Fruit fly (Drosophila melanogaster) whole organism, larva: Measurements from ENCODE around the gene CG32801.

Experiments used
- noc ChIP-seq: fragments of 200-800 bp; sonication (Bioruptor generic); optimal IDR thresholded peaks from 3 replicates; lab custom pipeline; 2019; ENCODE audit warnings: missing biosample characterization, mild to moderate bottlenecking, missing genetic modification characterization, moderate library complexity

Gene CG32801

dm6 chrX:1903077-1903476 is at the start of gene CG32801:
TSS of gene CG32801 (minus strand) at chrX:1903177.
- TF ChIP-seq noc (tag; lab: Kevin White, UChicago): no peak

- peak; percentile 90 for TF ChIP-seq noc (tag; lab: Kevin White, UChicago)
These were observed 48.6 kb upstream of the CG32801 start for dm6 chrX:1951391-1952066.

dm6 chrX:1950311-1950710 is 47.3 kb upstream of the CG32801 start:
- peak; percentile 35 for TF ChIP-seq noc (tag; lab: Kevin White, UChicago)

- no peak for TF ChIP-seq noc (tag; lab: Kevin White, UChicago)
These were observed 46.6 kb upstream of the CG32801 start for dm6 chrX:1949598-1949997.

DNA sequence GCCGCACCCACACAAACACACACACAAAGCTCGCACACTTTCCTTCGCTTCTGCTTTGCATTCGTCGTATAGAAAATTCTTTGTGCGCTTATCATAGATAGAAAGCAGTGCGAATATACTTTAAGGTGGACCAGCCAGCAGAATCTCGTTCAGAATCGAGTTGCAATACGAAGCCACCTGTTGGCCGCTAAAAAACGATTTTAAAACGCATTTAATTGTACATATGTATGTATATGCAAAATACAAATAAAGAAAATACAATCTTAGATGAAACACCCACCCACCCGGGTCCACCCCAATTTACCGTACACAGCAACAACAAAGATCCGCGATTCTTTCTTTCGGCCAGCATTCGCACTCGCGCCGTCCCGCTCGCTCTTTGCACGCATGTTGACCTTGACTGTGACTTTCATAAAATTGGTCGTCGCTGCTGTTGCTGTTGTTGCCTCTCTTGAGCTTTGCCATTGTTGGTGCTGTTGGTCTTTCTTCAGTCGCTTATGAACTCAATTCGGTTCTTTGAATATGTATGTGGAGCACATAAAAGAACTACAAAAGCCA is 45.6 kb upstream of the CG32801 start:
- peak; percentile 98 for TF ChIP-seq noc (tag; lab: Kevin White, UChicago)

DNA sequence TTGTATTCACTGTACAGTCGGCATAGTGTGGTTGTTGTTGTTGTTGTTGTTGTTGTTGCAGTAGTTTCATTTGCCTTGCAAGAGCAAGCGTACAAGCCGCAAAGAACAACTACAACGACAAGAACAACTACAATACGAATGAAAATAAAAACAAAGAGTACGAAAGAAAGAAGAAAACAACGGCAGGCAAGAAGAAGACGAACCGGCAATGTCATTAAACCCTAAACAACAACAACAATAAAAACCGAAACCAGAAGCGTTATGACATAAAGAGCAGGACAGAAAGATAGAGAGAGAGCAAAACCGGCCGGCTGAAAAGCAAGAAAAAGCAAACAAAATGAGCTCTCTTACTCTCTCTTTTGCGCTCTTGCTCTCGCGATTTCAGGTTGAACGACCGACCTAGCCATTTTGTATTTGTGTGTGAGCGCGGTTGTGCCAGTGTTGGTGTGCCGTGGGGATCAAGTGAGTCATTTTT is 45.0 kb upstream of the CG32801 start:
- TF ChIP-seq noc (tag; lab: Kevin White, UChicago): no peak

dm6 chrX:1947178-1947872 is 44.3 kb upstream of the CG32801 start:
- TF ChIP-seq noc (tag; lab: Kevin White, UChicago): peak; percentile 89

DNA sequence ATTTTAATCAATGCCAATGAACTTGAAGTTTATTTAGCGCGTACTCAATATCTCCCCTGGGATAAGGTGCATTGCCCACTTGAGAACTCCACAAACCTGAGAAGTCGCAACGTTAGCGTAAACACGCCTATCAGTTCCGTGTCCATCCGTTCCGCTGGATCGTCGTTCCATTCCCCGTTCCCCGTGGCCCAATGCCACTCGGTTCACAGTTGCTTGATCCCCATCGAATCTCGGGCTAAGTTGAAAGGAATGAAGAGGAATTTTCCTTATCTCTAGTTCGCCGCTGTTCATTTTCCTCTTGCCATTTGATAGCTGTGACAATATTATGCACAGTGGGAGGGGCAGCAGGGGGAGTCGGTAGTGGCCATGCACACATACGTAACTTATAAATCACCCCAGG is 42.3 kb upstream of the CG32801 start:
- TF ChIP-seq noc (tag; lab: Kevin White, UChicago): no peak

- no peak for TF ChIP-seq noc (tag; lab: Kevin White, UChicago)
These were observed 41.5 kb upstream of the CG32801 start for dm6 chrX:1944245-1945114.

DNA sequence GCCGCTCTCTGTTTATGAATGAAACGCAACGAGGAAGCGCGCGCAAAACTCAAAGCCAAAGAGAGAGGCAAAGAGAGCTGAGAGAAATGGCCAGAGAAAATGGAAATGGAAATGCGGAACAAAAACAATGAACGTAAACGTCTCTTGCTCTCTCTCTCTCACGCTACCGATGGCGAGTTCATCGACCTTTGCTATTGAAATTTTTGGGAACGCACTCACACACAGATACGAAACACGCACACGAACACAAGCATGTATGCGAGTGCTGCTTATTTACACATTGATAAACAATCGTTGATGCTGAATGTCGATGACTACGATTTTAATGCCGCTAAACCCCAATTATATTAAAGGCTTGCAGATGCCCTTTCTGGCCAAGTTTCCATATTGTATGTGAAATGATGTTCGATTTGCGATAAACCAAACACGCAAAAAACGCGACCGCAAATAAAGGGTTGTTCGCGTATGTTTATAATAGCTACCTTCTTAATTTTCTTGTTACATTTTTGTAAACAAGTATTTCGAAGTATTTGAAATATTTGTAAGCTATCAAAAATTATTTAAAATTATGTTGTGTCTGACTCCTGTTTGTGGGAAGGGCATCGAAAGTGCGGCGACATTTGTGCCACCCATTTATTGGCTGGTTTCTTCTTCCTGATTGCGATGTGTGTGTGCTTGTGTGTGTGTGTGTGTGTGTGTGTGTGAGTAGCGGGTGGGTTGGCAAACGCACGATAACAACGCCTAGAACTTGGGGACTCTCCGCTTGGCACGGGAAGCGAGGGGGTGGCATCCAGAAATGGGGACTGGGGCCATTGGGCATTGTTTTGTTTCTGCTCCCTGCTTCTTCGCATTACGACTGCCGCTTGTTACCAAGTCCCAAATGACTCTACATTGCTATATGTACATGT is 40.6 kb upstream of the CG32801 start:
- TF ChIP-seq noc (tag; lab: Kevin White, UChicago): peak; percentile 91

DNA sequence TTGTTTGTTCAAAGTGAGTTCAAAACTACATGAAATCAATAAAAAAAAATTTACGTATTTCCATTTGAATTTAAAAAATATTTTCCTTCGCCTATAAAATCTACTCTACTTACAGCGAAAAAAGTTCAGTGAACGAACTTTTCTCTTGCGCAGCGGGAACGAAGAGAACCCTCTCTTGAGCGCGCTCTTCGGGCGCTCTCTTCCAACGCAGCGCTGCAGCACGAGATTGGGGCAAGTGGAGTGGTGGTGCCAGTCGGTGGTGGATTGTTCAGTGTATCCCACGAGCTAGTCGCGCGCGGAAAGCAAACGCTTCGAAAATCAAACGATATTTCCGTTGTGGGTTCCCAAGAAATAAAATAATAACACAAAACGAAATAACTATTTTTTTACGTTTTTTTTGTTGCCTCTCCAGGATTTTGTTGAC is 38.7 kb upstream of the CG32801 start, which contains the start of gene Hr4:
Gene Hr4 (plus strand): TSS at position 272 of the 424 bp plus-strand sequence.
- TF ChIP-seq noc (tag; lab: Kevin White, UChicago): no peak

dm6 chrX:1940020-1940419 is 37.0 kb upstream of the CG32801 start, which contains the start of the genes CG3857 and CG3587:
TSS of gene CG3857 (minus strand) at chrX:1940040.
TSS of gene CG3587 (plus strand) at chrX:1940307.
- TF ChIP-seq noc (tag; lab: Kevin White, UChicago): peak; percentile 79

dm6 chrX:1927473-1928306 is 24.7 kb upstream of the CG32801 start, which contains the start of gene CG11596:
TSS of gene CG11596 (plus strand) at chrX:1927683.
- peak; percentile 35 for TF ChIP-seq noc (tag; lab: Kevin White, UChicago)
